Fruit fly (Drosophila melanogaster): ENCODE results near the gene mei-217.
A peak's percentile ranks its signal among the peaks of the same experiment; 100 is the strongest.

mei-217 gene

dm6 chrX:17175558-17176189, 32.9 kb upstream of the mei-217 start (continued):
- peak; percentile 41 for TF ChIP-seq CG10267 (tag; optimal IDR thresholded peaks at IDR 0.05)
- no peak for TF ChIP-seq gro (GFP tag; optimal IDR thresholded peaks at IDR 0.05)
- no peak for TF ChIP-seq Ravus (GFP tag; IDR thresholded peaks at IDR 0.05)
- TF ChIP-seq pb (GFP tag; optimal IDR thresholded peaks at IDR 0.05), result no peak
- no peak for TF ChIP-seq exex (tag; optimal IDR thresholded peaks at IDR 0.05)
- TF ChIP-seq luna (GFP tag; optimal IDR thresholded peaks at IDR 0.05), result no peak
- TF ChIP-seq CG18764 (GFP tag; optimal IDR thresholded peaks at IDR 0.05), result no peak
- TF ChIP-seq HLHmδ (GFP tag; optimal IDR thresholded peaks at IDR 0.05), result no peak
- no peak for TF ChIP-seq Rx (GFP tag; IDR thresholded peaks at IDR 0.05)
- no peak for TF ChIP-seq Nf-YA (GFP tag; IDR thresholded peaks at IDR 0.05)
- TF ChIP-seq Fer1 (GFP tag; optimal IDR thresholded peaks at IDR 0.05), result no peak
- TF ChIP-seq seq (GFP tag; IDR thresholded peaks at IDR 0.05), result no peak
- no peak for TF ChIP-seq CG8359 (GFP tag; optimal IDR thresholded peaks at IDR 0.05; ENCODE audit: borderline replicate concordance)
- no peak for TF ChIP-seq zen2 (GFP tag; IDR thresholded peaks at IDR 0.05; ENCODE audit: partially characterized antibody)
- peak; percentile 42 for TF ChIP-seq CG9817 (tag; optimal IDR thresholded peaks at IDR 0.05)
- TF ChIP-seq CG4730 (GFP tag; IDR thresholded peaks at IDR 0.05), result no peak
- TF ChIP-seq H2.0 (GFP tag; IDR thresholded peaks at IDR 0.05), result no peak
- TF ChIP-seq CG18476 (GFP tag; optimal IDR thresholded peaks at IDR 0.05), result no peak
- TF ChIP-seq CG15601 (tag; optimal IDR thresholded peaks at IDR 0.05), result peak; percentile 27
- no peak for TF ChIP-seq wor (GFP tag; IDR thresholded peaks at IDR 0.05)
- TF ChIP-seq Taf1 (GFP tag; IDR thresholded peaks at IDR 0.05), result no peak
- no peak for TF ChIP-seq disco-r (GFP tag; optimal IDR thresholded peaks at IDR 0.05)
- no peak for TF ChIP-seq CG10565 (GFP tag; optimal IDR thresholded peaks at IDR 0.05)
- TF ChIP-seq CG9876 (GFP tag; optimal IDR thresholded peaks at IDR 0.05), result peak; percentile 19
- TF ChIP-seq br (optimal IDR thresholded peaks at IDR 0.05), result no peak
- TF ChIP-seq CG18262 (tag; optimal IDR thresholded peaks at IDR 0.05), result no peak
- TF ChIP-seq CG12942 (GFP tag; optimal IDR thresholded peaks at IDR 0.05), result no peak
- no peak for TF ChIP-seq Camta (GFP tag; optimal IDR thresholded peaks at IDR 0.05)
- no peak for TF ChIP-seq Stat92E (GFP tag; optimal IDR thresholded peaks at IDR 0.05)
- no peak for TF ChIP-seq bowl (GFP tag; IDR thresholded peaks at IDR 0.05)
- TF ChIP-seq chif (GFP tag; optimal IDR thresholded peaks at IDR 0.05), result peak in 1 of 2 experiments; percentile 50
- TF ChIP-seq CG1529 (GFP tag; optimal IDR thresholded peaks at IDR 0.05), result no peak
- TF ChIP-seq CG14965 (GFP tag; optimal IDR thresholded peaks at IDR 0.05; ENCODE audit: borderline replicate concordance), result no peak
- TF ChIP-seq CG10274 (GFP tag; optimal IDR thresholded peaks at IDR 0.05), result no peak
- TF ChIP-seq CG4404 (GFP tag; IDR thresholded peaks at IDR 0.05), result no peak
- TF ChIP-seq CG12744 (GFP tag; optimal IDR thresholded peaks at IDR 0.05), result no peak
- TF ChIP-seq pfk (GFP tag; optimal IDR thresholded peaks at IDR 0.05), result no peak
- TF ChIP-seq CG12391 (tag; optimal IDR thresholded peaks at IDR 0.05), result peak; percentile 14
- no peak for TF ChIP-seq CG14667 (GFP tag; IDR thresholded peaks at IDR 0.05)
- TF ChIP-seq sna (GFP tag; IDR thresholded peaks at IDR 0.05; ENCODE audit: partially characterized antibody), result no peak
- TF ChIP-seq jumu (GFP tag; optimal IDR thresholded peaks at IDR 0.05), result no peak
- no peak for TF ChIP-seq CG11695 (GFP tag; IDR thresholded peaks at IDR 0.05)
- peak; percentile 42; the same call in 1 of the 2 replicates for TF ChIP-seq bbx (GFP tag; IDR thresholded peaks at IDR 0.05; ENCODE audit: partially characterized antibody)
- TF ChIP-seq CG17829 (tag; optimal IDR thresholded peaks at IDR 0.05), result peak; percentile 27
- 0 out of 2 replicates have a peak, but pooled peaks have one; percentile 11 for TF ChIP-seq onecut (GFP tag; IDR thresholded peaks at IDR 0.05)
- no peak for TF ChIP-seq Dp (GFP tag; optimal IDR thresholded peaks at IDR 0.05)
- TF ChIP-seq inv (GFP tag; IDR thresholded peaks at IDR 0.05; ENCODE audit: partially characterized antibody), result no peak
- no peak for TF ChIP-seq hbn (GFP tag; IDR thresholded peaks at IDR 0.05; ENCODE audit: partially characterized antibody)
- no peak for TF ChIP-seq CG16863 (GFP tag; optimal IDR thresholded peaks at IDR 0.05)
- TF ChIP-seq CG14860 (GFP tag; IDR thresholded peaks at IDR 0.05; ENCODE audit: partially characterized antibody), result no peak
